Worm (Caenorhabditis elegans) whole organism, L4 larva: ENCODE results near the gene rps-16.

Experiments used
- F49E8.2 ChIP-seq: sonication (generic microtip); optimal IDR thresholded peaks from 2 replicates; lab custom pipeline; 2016; ENCODE audit warnings: missing compliant biosample characterization, mild to moderate bottlenecking, missing genetic modification characterization, borderline replicate concordance
- dpl-1 ChIP-seq: fragments of 150-350 bp; optimal IDR thresholded peaks from 2 replicates; lab custom pipeline; 2014; ENCODE audit warnings: missing biosample characterization, missing genetic modification reagents, missing genetic modification characterization
- hlh-30 ChIP-seq: sonication (generic microtip); optimal IDR thresholded peaks from 2 replicates; lab custom pipeline; 2017; ENCODE audit warnings: antibody characterized with exemption, mild to moderate bottlenecking, missing genetic modification characterization, missing compliant biosample characterization; ENCODE audit not compliant: insufficient read depth
- unc-62 ChIP-seq, 3 experiments: fragments of 150-350 bp in 1 of 3; sonication (generic microtip); optimal IDR thresholded peaks in 2 of 3; peaks in 1 of 3; 1 replicate in 1 of 3; 2 replicates in 2 of 3; lab custom pipeline; 2014 to 2017; ENCODE audit warnings: missing biosample characterization in 3 of 3, missing genetic modification characterization in 3 of 3, missing genetic modification reagents in 3 of 3, missing genotype in 1 of 3
- ztf-11 ChIP-seq: fragments of 150-350 bp; optimal IDR thresholded peaks from 2 replicates; lab custom pipeline; 2014; ENCODE audit warnings: missing biosample characterization, missing genetic modification characterization

ce11 chrV:15001536-15001935 is 1.2 kb upstream of the rps-16 start:
- TF ChIP-seq hlh-30 (tag; lab: Kevin White, UChicago) = no peak
- TF ChIP-seq F49E8.2 (tag; lab: Kevin White, UChicago) = no peak
- no peak for TF ChIP-seq ztf-11 (tag; lab: Kevin White, UChicago)
- no peak for TF ChIP-seq dpl-1 (GFP tag; lab: Kevin White, UChicago)
- no peak for TF ChIP-seq unc-62 (GFP tag; optimal IDR thresholded peaks at IDR 0.05 in 1 of 2; lab: Kevin White, UChicago)
- no peak for TF ChIP-seq unc-62 (tag; optimal IDR thresholded peaks at IDR 0.05; lab: Kevin White, UChicago)
